Fruit fly (Drosophila melanogaster) whole organism, prepupa: ENCODE data around the gene Sry-alpha.

Source experiments
- CG6854 ChIP-seq: fragments of 200-800 bp; sonication (Bioruptor generic); optimal IDR thresholded peaks from 2 replicates; lab custom pipeline; 2017; ENCODE audit warnings: missing biosample characterization, mild to moderate bottlenecking, missing genetic modification characterization
- Hr38 ChIP-seq: sonication (Bioruptor generic); optimal IDR thresholded peaks from 2 replicates; lab custom pipeline; 2016; ENCODE audit warnings: missing biosample characterization, missing genetic modification characterization
- Hr39 ChIP-seq: fragments of 200-800 bp; sonication (Bioruptor generic); optimal IDR thresholded peaks from 2 replicates; lab custom pipeline; 2016; ENCODE audit warnings: missing biosample characterization, missing genetic modification characterization
- vri ChIP-seq: fragments of 200-800 bp; sonication (Bioruptor generic); optimal IDR thresholded peaks from 3 replicates; lab custom pipeline; 2016; ENCODE audit warnings: missing biosample characterization, mild to moderate bottlenecking, missing genetic modification characterization

- TF ChIP-seq Hr38 (GFP tag; lab: Kevin White, UChicago) (no peak), Hr39 (GFP tag; lab: Kevin White, UChicago) (no peak), vri (no peak), CG6854 (GFP tag; lab: Kevin White, UChicago) (no peak)
Measured at dm6 chr3R:30059944-30060343, 20.4 kb downstream of the Sry-alpha start.
